Worm (Caenorhabditis elegans) whole organism, young adult: Measurements from ENCODE around the gene srz-105.

Experiments used
- F22D6.2 ChIP-seq: sonication (generic microtip); optimal IDR thresholded peaks from 2 replicates; lab custom pipeline; 2016; ENCODE audit warnings: mild to moderate bottlenecking, missing genetic modification characterization, missing compliant biosample characterization
- F23B12.7 ChIP-seq: sonication (generic microtip); optimal IDR thresholded peaks from 2 replicates; lab custom pipeline; 2017; ENCODE audit warnings: missing genetic modification characterization, mild to moderate bottlenecking, missing compliant biosample characterization, antibody characterized with exemption, moderate library complexity; ENCODE audit not compliant: insufficient read depth
- F37B4.10 ChIP-seq: fragments of 200-800 bp; sonication (Bioruptor generic); IDR thresholded peaks from 2 replicates; pipeline ENCODE4 v1.3.6; 2022; ENCODE audit warnings: missing genetic modification characterization, missing compliant biosample characterization
- F55B11.4 ChIP-seq: sonication (generic microtip); optimal IDR thresholded peaks from 2 replicates; lab custom pipeline; 2016; ENCODE audit warnings: missing compliant biosample characterization, missing genetic modification characterization, borderline replicate concordance; ENCODE audit not compliant: insufficient read depth
- T26A5.8 ChIP-seq: sonication (generic microtip); optimal IDR thresholded peaks from 2 replicates; lab custom pipeline; 2016; ENCODE audit warnings: missing genetic modification characterization, missing compliant biosample characterization
- Y53G8AR.9 ChIP-seq: fragments of 200-800 bp; sonication (Bioruptor generic); conservative IDR thresholded peaks from 2 replicates; pipeline ENCODE4 v1.3.6; 2022; ENCODE audit warnings: missing genetic modification reagents, missing genetic modification characterization, missing compliant biosample characterization
- ZK185.1 ChIP-seq: sonication (generic microtip); optimal IDR thresholded peaks from 2 replicates; lab custom pipeline; 2016; ENCODE audit warnings: mild to moderate bottlenecking, missing genetic modification characterization, missing compliant biosample characterization; ENCODE audit not compliant: poor library complexity, severe bottlenecking
- aptf-2 ChIP-seq: fragments of 200-800 bp; sonication (Bioruptor generic); conservative IDR thresholded peaks from 2 replicates; pipeline ENCODE4 v1.3.6; 2022; ENCODE audit warnings: missing genetic modification reagents, missing genetic modification characterization, missing compliant biosample characterization
- athp-1 ChIP-seq: sonication (generic microtip); optimal IDR thresholded peaks from 2 replicates; lab custom pipeline; 2017; ENCODE audit warnings: mild to moderate bottlenecking, missing genetic modification characterization, missing compliant biosample characterization
- attf-3 ChIP-seq: fragments of 200-800 bp; sonication (Bioruptor generic); conservative IDR thresholded peaks from 2 replicates; pipeline ENCODE4 v1.3.6; 2022; ENCODE audit warnings: missing genetic modification reagents, missing genetic modification characterization, missing compliant biosample characterization
- attf-6 ChIP-seq: fragments of 200-800 bp; sonication (Bioruptor generic); IDR thresholded peaks from 2 replicates; pipeline ENCODE4 v1.3.6; 2022; ENCODE audit warnings: missing genetic modification reagents, missing genetic modification characterization, missing compliant biosample characterization
- bed-1 ChIP-seq: fragments of 200-800 bp; sonication (Bioruptor generic); IDR thresholded peaks from 2 replicates; pipeline ENCODE4 v1.3.6; 2022; ENCODE audit warnings: missing genetic modification reagents, missing genetic modification characterization, missing compliant biosample characterization
- cebp-1 ChIP-seq, 2 experiments: fragments of 200-800 bp in 1 of 2; sonication (Bioruptor generic) in 1 of 2; sonication (generic microtip) in 1 of 2; IDR thresholded peaks in 1 of 2; optimal IDR thresholded peaks in 1 of 2; 2 replicates each; pipeline versions ENCODE4 v1.3.6 to Lab custom; 2017 to 2022; ENCODE audit warnings: missing compliant biosample characterization in 2 of 2, missing genetic modification characterization in 2 of 2, mild to moderate bottlenecking in 1 of 2, missing genetic modification reagents in 1 of 2, moderate library complexity in 1 of 2
- ceh-100 ChIP-seq: fragments of 200-800 bp; sonication (Bioruptor generic); IDR thresholded peaks from 2 replicates; pipeline ENCODE4 v1.3.6; 2022; ENCODE audit warnings: missing genetic modification reagents, missing genetic modification characterization, missing compliant biosample characterization
- ceh-27 ChIP-seq: fragments of 200-800 bp; sonication (Bioruptor generic); optimal IDR thresholded peaks from 2 replicates; lab custom pipeline; 2018; ENCODE audit warnings: mild to moderate bottlenecking, missing genetic modification characterization, moderate library complexity, missing compliant biosample characterization
- die-1 ChIP-seq: sonication (generic microtip); optimal IDR thresholded peaks from 2 replicates; lab custom pipeline; 2016; ENCODE audit warnings: missing genotype, mild to moderate bottlenecking, missing genetic modification characterization, missing compliant biosample characterization
- efl-1 ChIP-seq: fragments of 150-350 bp; optimal IDR thresholded peaks from 2 replicates; lab custom pipeline; 2014; ENCODE audit warnings: missing biosample characterization, missing genetic modification reagents, missing genetic modification characterization
- egrh-3 ChIP-seq: fragments of 200-800 bp; sonication (Bioruptor generic); IDR thresholded peaks from 2 replicates; pipeline ENCODE4 v1.3.6; 2022; ENCODE audit warnings: missing genetic modification reagents, missing genetic modification characterization, missing compliant biosample characterization
- ekl-4 ChIP-seq: fragments of 200-800 bp; sonication (Bioruptor generic); IDR thresholded peaks from 2 replicates; pipeline ENCODE4 v1.3.6; 2022; ENCODE audit warnings: missing genetic modification reagents, missing genetic modification characterization, missing compliant biosample characterization
- ets-4 ChIP-seq: fragments of 200-800 bp; sonication (Bioruptor generic); optimal IDR thresholded peaks from 2 replicates; lab custom pipeline; 2018; ENCODE audit warnings: mild to moderate bottlenecking, missing genetic modification characterization, missing compliant biosample characterization
- hlh-26 ChIP-seq: fragments of 200-800 bp; sonication (Bioruptor generic); conservative IDR thresholded peaks from 2 replicates; pipeline ENCODE4 v1.3.6; 2022; ENCODE audit warnings: missing genetic modification reagents, missing genetic modification characterization, missing compliant biosample characterization
- hrde-1 ChIP-seq: sonication (generic microtip); optimal IDR thresholded peaks from 2 replicates; lab custom pipeline; 2016; ENCODE audit warnings: missing genetic modification characterization, mild to moderate bottlenecking, missing compliant biosample characterization, moderate library complexity, missing genotype, missing genetic modification reagents, borderline replicate concordance
- hsf-1 ChIP-seq: fragments of 200-800 bp; sonication (Bioruptor generic); IDR thresholded peaks from 2 replicates; pipeline ENCODE4 v1.3.6; 2022; ENCODE audit warnings: missing genetic modification reagents, missing genetic modification characterization, missing compliant biosample characterization
- lag-1 ChIP-seq: fragments of 200-800 bp; sonication (Bioruptor generic); IDR thresholded peaks from 2 replicates; pipeline ENCODE4 v1.3.6; 2022; ENCODE audit warnings: missing genetic modification reagents, missing genetic modification characterization, missing compliant biosample characterization
- lir-1 ChIP-seq: fragments of 200-800 bp; sonication (Bioruptor generic); conservative IDR thresholded peaks from 2 replicates; pipeline ENCODE4 v1.3.6; 2022; ENCODE audit warnings: missing genetic modification reagents, missing genetic modification characterization, missing compliant biosample characterization
- lsl-1 ChIP-seq: fragments of 200-800 bp; sonication (Bioruptor generic); optimal IDR thresholded peaks from 2 replicates; lab custom pipeline; 2018; ENCODE audit warnings: mild to moderate bottlenecking, missing genetic modification characterization, moderate library complexity, missing compliant biosample characterization
- madf-10 ChIP-seq: sonication (generic microtip); optimal IDR thresholded peaks from 2 replicates; lab custom pipeline; 2016; ENCODE audit warnings: mild to moderate bottlenecking, missing genetic modification characterization, missing compliant biosample characterization
- madf-6 ChIP-seq: fragments of 200-800 bp; sonication (Bioruptor generic); IDR thresholded peaks from 2 replicates; pipeline ENCODE4 v1.3.6; 2022; ENCODE audit warnings: missing genetic modification reagents, missing genetic modification characterization, missing compliant biosample characterization
- mcd-1 ChIP-seq: fragments of 200-800 bp; sonication (Bioruptor generic); IDR thresholded peaks from 2 replicates; pipeline ENCODE4 v1.3.6; 2022; ENCODE audit warnings: missing genetic modification reagents, missing genetic modification characterization, missing compliant biosample characterization
- mxl-1 ChIP-seq: sonication (generic microtip); optimal IDR thresholded peaks from 2 replicates; lab custom pipeline; 2016; ENCODE audit warnings: missing genetic modification characterization, missing compliant biosample characterization
- nfya-1 ChIP-seq: sonication (generic microtip); optimal IDR thresholded peaks from 2 replicates; lab custom pipeline; 2017; ENCODE audit warnings: antibody characterized with exemption, missing compliant biosample characterization, missing genetic modification characterization, borderline replicate concordance; ENCODE audit not compliant: insufficient read depth
- nhr-90 ChIP-seq: sonication (generic microtip); optimal IDR thresholded peaks from 2 replicates; lab custom pipeline; 2016; ENCODE audit warnings: missing genotype, mild to moderate bottlenecking, missing genetic modification characterization, missing compliant biosample characterization
- pbrm-1 ChIP-seq: fragments of 200-800 bp; sonication (Bioruptor generic); IDR thresholded peaks from 2 replicates; pipeline ENCODE4 v1.3.6; 2022; ENCODE audit warnings: missing genetic modification reagents, missing genetic modification characterization, missing compliant biosample characterization
- rpc-1 ChIP-seq, 2 experiments: fragments of 150-350 bp in 1 of 2; sonication (generic microtip) in 1 of 2; optimal IDR thresholded peaks; 2 replicates each; lab custom pipeline; 2014 to 2018; ENCODE audit warnings: missing biosample characterization in 1 of 2, missing genetic modification characterization in 1 of 2, missing genetic modification reagents in 1 of 2, missing genotype in 1 of 2
- snpc-4 ChIP-seq, 5 experiments: fragments of 150-350 bp in 1 of 5; sonication (generic microtip) in 4 of 5; optimal IDR thresholded peaks; 2 replicates each; lab custom pipeline; 2014 to 2018; ENCODE audit warnings: missing genetic modification characterization in 5 of 5, missing biosample characterization in 3 of 5, antibody characterized with exemption in 2 of 5, mild to moderate bottlenecking in 2 of 5, missing compliant biosample characterization in 2 of 5, missing genotype in 2 of 5, moderate library complexity in 2 of 5, missing genetic modification reagents in 1 of 5
- tbx-9 ChIP-seq: sonication (generic microtip); optimal IDR thresholded peaks from 2 replicates; lab custom pipeline; 2016; ENCODE audit warnings: borderline replicate concordance, missing genetic modification characterization, inconsistent platforms, missing compliant biosample characterization
- unc-130 ChIP-seq: sonication (generic microtip); optimal IDR thresholded peaks from 2 replicates; lab custom pipeline; 2016; ENCODE audit warnings: missing genetic modification reagents, missing genetic modification characterization, missing compliant biosample characterization
- zim-3 ChIP-seq: sonication (generic microtip); optimal IDR thresholded peaks from 2 replicates; lab custom pipeline; 2017; ENCODE audit warnings: mild to moderate bottlenecking, missing genetic modification characterization, moderate library complexity, missing compliant biosample characterization
- ztf-22 ChIP-seq: fragments of 200-800 bp; sonication (Bioruptor generic); optimal IDR thresholded peaks from 2 replicates; lab custom pipeline; 2018; ENCODE audit warnings: mild to moderate bottlenecking, missing genetic modification characterization, moderate library complexity, missing compliant biosample characterization
- ztf-26 ChIP-seq: sonication (generic microtip); optimal IDR thresholded peaks from 2 replicates; lab custom pipeline; 2017; ENCODE audit warnings: missing genetic modification characterization, missing compliant biosample characterization

srz-105 gene

ce11 chrIV:16293889-16294288 lies 30.8 kb upstream of the srz-105 start:
- TF ChIP-seq mxl-1 (tag; lab: Kevin White, UChicago) (no peak), lsl-1 (GFP tag; lab: Kevin White, UChicago) (no peak), unc-130 (no peak), Y53G8AR.9 (GFP tag; lab: Robert Waterston, UW) (no peak), T26A5.8 (no peak), zim-3 (no peak), ZK185.1 (no peak), hrde-1 (tag; lab: Kevin White, UChicago) (no peak), nfya-1 (tag; lab: Kevin White, UChicago) (no peak), mcd-1 (GFP tag; lab: Robert Waterston, UW) (no peak), ets-4 (no peak), rpc-1 (optimal IDR thresholded peaks at IDR 0.05; lab: Kevin White, UChicago) (no peak), rpc-1 (tag; optimal IDR thresholded peaks at IDR 0.05; lab: Kevin White, UChicago) (no peak), madf-6 (GFP tag; lab: Robert Waterston, UW) (no peak), F23B12.7 (tag; lab: Kevin White, UChicago) (no peak), egrh-3 (GFP tag; lab: Robert Waterston, UW) (no peak), hlh-26 (GFP tag; lab: Robert Waterston, UW) (no peak), athp-1 (tag; lab: Kevin White, UChicago) (no peak), nhr-90 (no peak)

ce11 chrIV:16298851-16299250 lies 25.8 kb upstream of the srz-105 start, which contains the start of gene srz-72:
Gene srz-72, plus strand, starts transcription at chrIV:16299151.
- no peak for TF ChIP-seq pbrm-1 (GFP tag; lab: Robert Waterston, UW)
- no peak for TF ChIP-seq die-1
- TF ChIP-seq ceh-27 (GFP tag; lab: Kevin White, UChicago), result no peak
- no peak for TF ChIP-seq bed-1 (GFP tag; lab: Robert Waterston, UW)
- no peak for TF ChIP-seq ztf-22 (GFP tag; lab: Kevin White, UChicago)
- TF ChIP-seq cebp-1 (GFP tag; IDR thresholded peaks at IDR 0.05; lab: Robert Waterston, UW), result no peak
- no peak for TF ChIP-seq cebp-1 (tag; optimal IDR thresholded peaks at IDR 0.05; lab: Kevin White, UChicago)
- no peak for TF ChIP-seq efl-1 (GFP tag; lab: Kevin White, UChicago)
- no peak for TF ChIP-seq tbx-9 (tag; lab: Kevin White, UChicago)
- TF ChIP-seq zim-3, result no peak
- TF ChIP-seq lag-1, result no peak
- TF ChIP-seq ceh-100 (GFP tag; lab: Robert Waterston, UW), result no peak
- no peak for TF ChIP-seq F37B4.10 (GFP tag; lab: Robert Waterston, UW)
- TF ChIP-seq T26A5.8, result no peak
- TF ChIP-seq madf-10 (tag; lab: Kevin White, UChicago), result no peak
- no peak for TF ChIP-seq attf-3 (GFP tag; lab: Robert Waterston, UW)
- TF ChIP-seq aptf-2 (GFP tag; lab: Robert Waterston, UW), result no peak
- TF ChIP-seq F55B11.4 (tag; lab: Kevin White, UChicago), result no peak
- TF ChIP-seq F22D6.2, result no peak

- no peak for TF ChIP-seq hsf-1 (GFP tag; lab: Robert Waterston, UW)
- peak; percentile 82; the same call in 1 of the 2 replicates for TF ChIP-seq attf-6 (GFP tag; lab: Robert Waterston, UW)
- TF ChIP-seq lir-1 (GFP tag; lab: Robert Waterston, UW), result no peak
- no peak for TF ChIP-seq ztf-26 (tag; lab: Kevin White, UChicago)
- TF ChIP-seq snpc-4 (GFP tag; optimal IDR thresholded peaks at IDR 0.05; lab: Kevin White, UChicago), result no peak
- peak in 2 of 4 experiments; percentile 73 to 80 for TF ChIP-seq snpc-4 (tag; optimal IDR thresholded peaks at IDR 0.05; lab: Kevin White, UChicago)
- TF ChIP-seq aptf-2 (GFP tag; lab: Robert Waterston, UW), result no peak
- TF ChIP-seq ztf-22 (GFP tag; lab: Kevin White, UChicago), result no peak
- no peak for TF ChIP-seq ekl-4 (GFP tag; lab: Robert Waterston, UW)
Measured at ce11 chrIV:16306918-16307317, 17.8 kb upstream of the srz-105 start.
